Worm (Caenorhabditis elegans) whole organism, L1 larva: ENCODE data around the gene dpf-6.

ENCODE experiments used
- dsc-1 ChIP-seq: sonication (generic microtip); optimal IDR thresholded peaks from 2 replicates; lab custom pipeline; 2016; ENCODE audit warnings: mild to moderate bottlenecking, missing genetic modification characterization, missing compliant biosample characterization
- elt-2 ChIP-seq: sonication (generic microtip); optimal IDR thresholded peaks from 2 replicates; lab custom pipeline; 2016; ENCODE audit warnings: missing genetic modification characterization, mild to moderate bottlenecking, inconsistent platforms, missing compliant biosample characterization, missing genetic modification reagents
- lin-14 ChIP-seq: fragments of 200-800 bp; sonication (Bioruptor generic); optimal IDR thresholded peaks from 2 replicates; lab custom pipeline; 2018; ENCODE audit warnings: mild to moderate bottlenecking, missing genetic modification characterization, moderate library complexity, missing compliant biosample characterization
- nhr-85 ChIP-seq: sonication (generic microtip); peaks from one replicate; lab custom pipeline; 2016; ENCODE audit warnings: missing genetic modification characterization, inconsistent platforms, missing compliant biosample characterization
- pqm-1 ChIP-seq: sonication (generic microtip); optimal IDR thresholded peaks from 3 replicates; lab custom pipeline; 2017; ENCODE audit warnings: missing biosample characterization, missing genetic modification characterization
- skn-1 ChIP-seq: fragments of 150-350 bp; optimal IDR thresholded peaks from 2 replicates; lab custom pipeline; 2014; ENCODE audit warnings: missing biosample characterization, missing genetic modification characterization
- zag-1 ChIP-seq: fragments of 150-350 bp; optimal IDR thresholded peaks from 2 replicates; lab custom pipeline; 2014; ENCODE audit warnings: missing biosample characterization, missing genetic modification characterization

ce11 chrIII:8017053-8017452, 21.0 kb upstream of the dpf-6 start:
- TF ChIP-seq pqm-1 (tag; lab: Kevin White, UChicago) = no peak
- TF ChIP-seq lin-14 (GFP tag; lab: Kevin White, UChicago) = no peak
- TF ChIP-seq elt-2 (tag; lab: Kevin White, UChicago) = no peak
- TF ChIP-seq skn-1 = no peak
- TF ChIP-seq zag-1 (tag; lab: Kevin White, UChicago) = no peak
- no peak for TF ChIP-seq dsc-1 (tag; lab: Kevin White, UChicago)
- no peak for TF ChIP-seq nhr-85 (tag; lab: Kevin White, UChicago)
